Worm (Caenorhabditis elegans) whole organism, L4 larva: ENCODE results near the gene C11E4.8.

Experiments
- F37D6.2 ChIP-seq: sonication (generic microtip); optimal IDR thresholded peaks from 2 replicates; lab custom pipeline; 2016; ENCODE audit warnings: mild to moderate bottlenecking, missing genetic modification characterization, missing compliant biosample characterization
- R02D3.7 ChIP-seq: fragments of 150-350 bp; sonication (generic microtip); optimal IDR thresholded peaks from 3 replicates; lab custom pipeline; 2014; ENCODE audit warnings: missing biosample characterization, missing genetic modification characterization
- aha-1 ChIP-seq: fragments of 150-350 bp; peaks from one replicate; lab custom pipeline; 2014; ENCODE audit warnings: missing biosample characterization, missing genetic modification characterization
- aly-2 ChIP-seq: sonication (generic microtip); optimal IDR thresholded peaks from 2 replicates; lab custom pipeline; 2018; ENCODE audit warnings: missing biosample characterization, missing genetic modification characterization
- ama-1 ChIP-seq: fragments of 150-350 bp; optimal IDR thresholded peaks from 2 replicates; lab custom pipeline; 2014; ENCODE audit warnings: inconsistent platforms, mixed read lengths
- ceh-82 ChIP-seq: sonication (generic microtip); optimal IDR thresholded peaks from 2 replicates; lab custom pipeline; 2017; ENCODE audit warnings: missing biosample characterization, missing genetic modification characterization
- dmd-9 ChIP-seq: fragments of 200-800 bp; sonication (Bioruptor generic); IDR thresholded peaks from 2 replicates; pipeline ENCODE4 v1.3.6; 2022; ENCODE audit warnings: missing genetic modification reagents, missing genetic modification characterization, missing compliant biosample characterization
- fkh-10 ChIP-seq: fragments of 150-350 bp; optimal IDR thresholded peaks from 2 replicates; lab custom pipeline; 2014; ENCODE audit warnings: missing biosample characterization, missing genetic modification reagents, missing genetic modification characterization
- lin-13 ChIP-seq: fragments of 150-350 bp; optimal IDR thresholded peaks from 2 replicates; lab custom pipeline; 2014; ENCODE audit warnings: missing biosample characterization, missing genetic modification reagents, missing genetic modification characterization
- nhr-28 ChIP-seq: fragments of 150-350 bp; optimal IDR thresholded peaks from 2 replicates; lab custom pipeline; 2014; ENCODE audit warnings: missing biosample characterization, missing genetic modification characterization
- nhr-77 ChIP-seq: fragments of 150-350 bp; optimal IDR thresholded peaks from 2 replicates; lab custom pipeline; 2014; ENCODE audit warnings: missing biosample characterization, missing genetic modification characterization
- unc-39 ChIP-seq: sonication (generic microtip); optimal IDR thresholded peaks from 2 replicates; lab custom pipeline; 2017; ENCODE audit warnings: missing biosample characterization, missing genetic modification characterization
- ztf-11 ChIP-seq: fragments of 150-350 bp; optimal IDR thresholded peaks from 2 replicates; lab custom pipeline; 2014; ENCODE audit warnings: missing biosample characterization, missing genetic modification characterization

DNA sequence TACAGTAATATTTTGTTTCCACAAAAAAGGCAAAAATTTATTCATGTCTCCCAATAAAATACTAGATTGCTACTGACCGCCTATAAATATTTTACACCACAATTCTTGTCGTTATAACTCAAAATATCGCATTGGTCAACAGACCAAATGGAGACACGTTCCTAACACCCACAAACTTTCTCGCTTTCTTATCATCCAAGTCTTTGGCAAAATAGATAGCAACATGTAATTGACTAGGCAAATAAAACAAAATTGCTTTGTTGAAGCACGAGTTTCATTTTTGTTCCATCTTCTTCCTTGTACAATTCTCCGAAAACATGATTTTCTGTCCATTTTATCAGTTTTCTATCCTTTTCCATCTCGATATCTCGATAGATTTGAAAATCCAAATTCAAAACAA, 17.6 kb upstream of the C11E4.8 start:
- TF ChIP-seq aha-1 (tag; lab: Kevin White, UChicago) (no peak), nhr-77 (tag; lab: Kevin White, UChicago) (no peak), dmd-9 (GFP tag; lab: Robert Waterston, UW) (no peak), F37D6.2 (tag; lab: Kevin White, UChicago) (no peak), nhr-28 (tag; lab: Kevin White, UChicago) (peak; percentile 58), lin-13 (GFP tag; lab: Kevin White, UChicago) (no peak), ceh-82 (no peak), ama-1 (no peak), aly-2 (tag; lab: Kevin White, UChicago) (no peak), fkh-10 (no peak), unc-39 (tag; lab: Kevin White, UChicago) (no peak), ztf-11 (tag; lab: Kevin White, UChicago) (no peak), R02D3.7 (tag; lab: Kevin White, UChicago) (no peak)
